Worm (Caenorhabditis elegans) whole organism, young adult: ENCODE measurements around the gene Y40B10A.9.
A peak's percentile ranks its signal among the peaks of the same experiment; 100 is the strongest.

ENCODE experiments used
- B0336.3 ChIP-seq: fragments of 200-800 bp; sonication (Bioruptor generic); IDR thresholded peaks from 2 replicates; pipeline ENCODE4 v1.3.6; 2022; ENCODE audit warnings: missing genetic modification characterization, missing compliant biosample characterization
- D2030.7 ChIP-seq: fragments of 200-800 bp; sonication (Bioruptor generic); IDR thresholded peaks from 2 replicates; pipeline ENCODE4 v1.3.6; 2022; ENCODE audit warnings: missing genetic modification reagents, missing genetic modification characterization, missing compliant biosample characterization
- F10E7.11 ChIP-seq: sonication (generic microtip); optimal IDR thresholded peaks from 2 replicates; lab custom pipeline; 2017; ENCODE audit warnings: mild to moderate bottlenecking, missing genetic modification characterization, moderate library complexity, missing compliant biosample characterization
- F33H1.4 ChIP-seq: fragments of 200-800 bp; sonication (Bioruptor generic); IDR thresholded peaks from 2 replicates; pipeline ENCODE4 v1.3.6; 2022; ENCODE audit warnings: missing genetic modification reagents, missing genetic modification characterization, missing compliant biosample characterization
- F49E8.2 ChIP-seq: sonication (generic microtip); optimal IDR thresholded peaks from 3 replicates; lab custom pipeline; 2017; ENCODE audit warnings: missing genetic modification characterization, mild to moderate bottlenecking, missing compliant biosample characterization, antibody characterized with exemption, moderate library complexity; ENCODE audit not compliant: insufficient read depth
- F52B5.7 ChIP-seq: sonication (generic microtip); optimal IDR thresholded peaks from 2 replicates; lab custom pipeline; 2016; ENCODE audit warnings: mild to moderate bottlenecking, missing genetic modification characterization, missing compliant biosample characterization
- F55B11.4 ChIP-seq: sonication (generic microtip); optimal IDR thresholded peaks from 2 replicates; lab custom pipeline; 2016; ENCODE audit warnings: missing compliant biosample characterization, missing genetic modification characterization, borderline replicate concordance; ENCODE audit not compliant: insufficient read depth
- Y56A3A.18 ChIP-seq: fragments of 200-800 bp; sonication (Bioruptor generic); IDR thresholded peaks from 2 replicates; pipeline ENCODE4 v1.3.6; 2022; ENCODE audit warnings: missing genetic modification reagents, missing genetic modification characterization, missing compliant biosample characterization
- Y67H2A.10 ChIP-seq: fragments of 200-800 bp; sonication (Bioruptor generic); conservative IDR thresholded peaks from 2 replicates; pipeline ENCODE4 v1.3.6; 2022; ENCODE audit warnings: missing genetic modification reagents, missing genetic modification characterization, missing compliant biosample characterization
- ZK185.1 ChIP-seq: sonication (generic microtip); optimal IDR thresholded peaks from 2 replicates; lab custom pipeline; 2016; ENCODE audit warnings: mild to moderate bottlenecking, missing genetic modification characterization, missing compliant biosample characterization; ENCODE audit not compliant: poor library complexity, severe bottlenecking
- ama-1 ChIP-seq, 3 experiments: fragments of 150-350 bp in 1 of 3; sonication (generic microtip) in 2 of 3; optimal IDR thresholded peaks; 2 replicates each; lab custom pipeline; 2014 to 2018; ENCODE audit warnings: missing biosample characterization in 2 of 3, missing genetic modification characterization in 2 of 3, missing genetic modification reagents in 2 of 3
- aptf-2 ChIP-seq: fragments of 200-800 bp; sonication (Bioruptor generic); conservative IDR thresholded peaks from 2 replicates; pipeline ENCODE4 v1.3.6; 2022; ENCODE audit warnings: missing genetic modification reagents, missing genetic modification characterization, missing compliant biosample characterization
- attf-6 ChIP-seq: fragments of 200-800 bp; sonication (Bioruptor generic); IDR thresholded peaks from 2 replicates; pipeline ENCODE4 v1.3.6; 2022; ENCODE audit warnings: missing genetic modification reagents, missing genetic modification characterization, missing compliant biosample characterization
- bed-2 ChIP-seq: fragments of 200-800 bp; sonication (Bioruptor generic); IDR thresholded peaks from 2 replicates; pipeline ENCODE4 v1.3.6; 2022; ENCODE audit warnings: missing genetic modification reagents, missing genetic modification characterization, missing compliant biosample characterization
- cebp-1 ChIP-seq, 2 experiments: fragments of 200-800 bp in 1 of 2; sonication (Bioruptor generic) in 1 of 2; sonication (generic microtip) in 1 of 2; IDR thresholded peaks in 1 of 2; optimal IDR thresholded peaks in 1 of 2; 2 replicates each; pipeline versions ENCODE4 v1.3.6 to Lab custom; 2017 to 2022; ENCODE audit warnings: missing compliant biosample characterization in 2 of 2, missing genetic modification characterization in 2 of 2, mild to moderate bottlenecking in 1 of 2, missing genetic modification reagents in 1 of 2, moderate library complexity in 1 of 2
- ceh-79 ChIP-seq: sonication (generic microtip); optimal IDR thresholded peaks from 2 replicates; lab custom pipeline; 2017; ENCODE audit warnings: mild to moderate bottlenecking, missing genetic modification characterization, missing compliant biosample characterization
- dox-1 ChIP-seq: fragments of 200-800 bp; sonication (Bioruptor generic); IDR thresholded peaks from 2 replicates; pipeline ENCODE4 v1.3.6; 2022; ENCODE audit warnings: missing genetic modification reagents, missing genetic modification characterization, missing compliant biosample characterization
- fkh-3 ChIP-seq: sonication (generic microtip); optimal IDR thresholded peaks from 2 replicates; lab custom pipeline; 2016; ENCODE audit warnings: mild to moderate bottlenecking, missing genetic modification characterization, missing compliant biosample characterization
- him-1 ChIP-seq: sonication (generic microtip); optimal IDR thresholded peaks from 2 replicates; lab custom pipeline; 2016; ENCODE audit warnings: missing genotype, missing genetic modification reagents, missing genetic modification characterization, missing compliant biosample characterization
- hmg-1.2 ChIP-seq: fragments of 200-800 bp; sonication (Bioruptor generic); IDR thresholded peaks from 2 replicates; pipeline ENCODE4 v1.3.6; 2022; ENCODE audit warnings: missing genetic modification reagents, missing genetic modification characterization, missing compliant biosample characterization
- lin-40 ChIP-seq: sonication (generic microtip); optimal IDR thresholded peaks from 2 replicates; lab custom pipeline; 2016; ENCODE audit warnings: missing genetic modification characterization, mild to moderate bottlenecking, missing compliant biosample characterization, missing genotype, missing genetic modification reagents
- madf-8 ChIP-seq: fragments of 200-800 bp; sonication (Bioruptor generic); conservative IDR thresholded peaks from 2 replicates; pipeline ENCODE4 v1.3.6; 2022; ENCODE audit warnings: missing genetic modification reagents, missing genetic modification characterization, missing compliant biosample characterization
- mes-4 ChIP-seq: sonication (generic microtip); optimal IDR thresholded peaks from 2 replicates; lab custom pipeline; 2016; ENCODE audit warnings: missing genotype, missing genetic modification characterization, missing compliant biosample characterization
- nfya-2 ChIP-seq: fragments of 200-800 bp; sonication (Bioruptor generic); IDR thresholded peaks from 2 replicates; pipeline ENCODE4 v1.3.6; 2022; ENCODE audit warnings: missing genetic modification reagents, missing genetic modification characterization, missing compliant biosample characterization
- nhr-179 ChIP-seq: sonication (generic microtip); optimal IDR thresholded peaks from 2 replicates; lab custom pipeline; 2016; ENCODE audit warnings: mild to moderate bottlenecking, missing genetic modification characterization, missing compliant biosample characterization
- nhr-80 ChIP-seq: sonication (generic microtip); optimal IDR thresholded peaks from 2 replicates; lab custom pipeline; 2016; ENCODE audit warnings: missing genetic modification characterization, missing compliant biosample characterization
- pbrm-1 ChIP-seq: fragments of 200-800 bp; sonication (Bioruptor generic); IDR thresholded peaks from 2 replicates; pipeline ENCODE4 v1.3.6; 2022; ENCODE audit warnings: missing genetic modification reagents, missing genetic modification characterization, missing compliant biosample characterization
- pha-4 ChIP-seq: fragments of 150-350 bp; sonication (generic microtip); optimal IDR thresholded peaks from 2 replicates; lab custom pipeline; 2014; ENCODE audit warnings: missing biosample characterization, missing genetic modification reagents, missing genetic modification characterization
- rec-8 ChIP-seq, 2 experiments: sonication (generic microtip); optimal IDR thresholded peaks; 2 replicates each; lab custom pipeline; 2016; ENCODE audit warnings: mild to moderate bottlenecking in 2 of 2, missing genetic modification characterization in 2 of 2, missing genetic modification reagents in 2 of 2, missing genotype in 2 of 2, missing biosample characterization in 1 of 2, missing compliant biosample characterization in 1 of 2, moderate library complexity in 1 of 2
- sea-2 ChIP-seq: fragments of 200-800 bp; sonication (Bioruptor generic); IDR thresholded peaks from 2 replicates; pipeline ENCODE4 v1.3.6; 2022; ENCODE audit warnings: missing genetic modification characterization, missing compliant biosample characterization
- snpc-1.1 ChIP-seq: sonication (generic microtip); optimal IDR thresholded peaks from 2 replicates; lab custom pipeline; 2017; ENCODE audit warnings: missing genetic modification characterization, mild to moderate bottlenecking, missing compliant biosample characterization, antibody characterized with exemption, moderate library complexity, missing genotype, missing genetic modification reagents; ENCODE audit not compliant: insufficient read depth
- snpc-3.4 ChIP-seq: sonication (generic microtip); optimal IDR thresholded peaks from 2 replicates; lab custom pipeline; 2017; ENCODE audit warnings: missing genetic modification characterization, mild to moderate bottlenecking, missing compliant biosample characterization, antibody characterized with exemption, moderate library complexity, missing genotype, missing genetic modification reagents
- tlf-1 ChIP-seq: fragments of 200-800 bp; sonication (Bioruptor generic); optimal IDR thresholded peaks from 2 replicates; lab custom pipeline; 2018; ENCODE audit warnings: mild to moderate bottlenecking, missing genetic modification characterization, missing compliant biosample characterization
- xnd-1 ChIP-seq: sonication (generic microtip); optimal IDR thresholded peaks from 2 replicates; lab custom pipeline; 2016; ENCODE audit warnings: missing genotype, missing genetic modification reagents, missing genetic modification characterization, missing compliant biosample characterization
- zfh-2 ChIP-seq: fragments of 200-800 bp; sonication (Bioruptor generic); conservative IDR thresholded peaks from 2 replicates; pipeline ENCODE4 v1.3.6; 2022; ENCODE audit warnings: missing genetic modification reagents, missing genetic modification characterization, missing compliant biosample characterization

The Y40B10A.9 gene

ce11 chrV:2067419-2067818 is 5.3 kb downstream of the Y40B10A.9 start (continued):
- TF ChIP-seq mes-4 (tag; lab: Kevin White, UChicago): no peak
- peak; percentile 88 for TF ChIP-seq D2030.7 (GFP tag; lab: Robert Waterston, UW)
- peak; percentile 6; the same call in 1 of the 2 replicates for TF ChIP-seq dox-1
- TF ChIP-seq pbrm-1 (GFP tag; lab: Robert Waterston, UW): peak; percentile 65
- TF ChIP-seq xnd-1 (tag; lab: Kevin White, UChicago): peak; percentile 52
- no peak for TF ChIP-seq ama-1 (optimal IDR thresholded peaks at IDR 0.05; lab: Kevin White, UChicago)
- TF ChIP-seq ama-1 (GFP tag; optimal IDR thresholded peaks at IDR 0.05; lab: Kevin White, UChicago): no peak
- peak; percentile 31 for TF ChIP-seq snpc-1.1 (tag; lab: Kevin White, UChicago)
- peak; percentile 33; the same call in 1 of the 2 replicates for TF ChIP-seq hmg-1.2
- no peak for TF ChIP-seq F10E7.11 (tag; lab: Kevin White, UChicago)
- TF ChIP-seq attf-6 (GFP tag; lab: Robert Waterston, UW): no peak
- TF ChIP-seq madf-8: peak; percentile 72
- TF ChIP-seq tlf-1 (GFP tag; lab: Kevin White, UChicago): peak; percentile 33
- TF ChIP-seq Y67H2A.10 (GFP tag; lab: Robert Waterston, UW): 0 out of 2 replicates have a peak, but pooled peaks have one; percentile 30
- no peak for TF ChIP-seq F55B11.4 (tag; lab: Kevin White, UChicago)
- TF ChIP-seq snpc-3.4 (tag; lab: Kevin White, UChicago): peak; percentile 68

DNA sequence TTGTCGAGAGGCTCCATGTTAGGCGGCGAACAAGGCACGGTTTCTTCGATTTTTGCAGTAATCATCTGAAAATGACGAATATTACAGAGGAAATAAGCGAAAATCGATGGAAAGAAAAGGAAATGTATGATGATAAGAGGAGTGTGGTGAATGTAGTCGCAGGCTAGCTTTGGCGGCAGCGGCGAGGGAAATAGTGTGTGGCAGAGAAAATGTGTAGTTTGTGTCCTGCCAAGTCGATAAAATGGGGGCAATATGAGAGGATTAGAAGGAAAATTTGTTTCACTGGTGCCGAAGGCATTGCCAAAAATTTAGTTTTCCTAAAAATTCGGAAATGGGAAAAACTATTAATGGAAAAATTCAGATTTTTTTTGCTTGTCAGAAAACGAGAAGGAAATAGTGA is 5.9 kb downstream of the Y40B10A.9 start, which contains the start of gene nhr-86:
Gene nhr-86 (minus strand): TSS at position 71 of the 400 bp plus-strand sequence.
- TF ChIP-seq F33H1.4 (GFP tag; lab: Robert Waterston, UW) (no peak), lin-40 (no peak), zfh-2 (GFP tag; lab: Robert Waterston, UW) (no peak), aptf-2 (GFP tag; lab: Robert Waterston, UW) (no peak), rec-8 (tag; optimal IDR thresholded peaks at IDR 0.05; lab: Kevin White, UChicago) (no peak), nhr-80 (tag; lab: Kevin White, UChicago) (peak; percentile 19), ceh-79 (tag; lab: Kevin White, UChicago) (no peak), fkh-3 (tag; lab: Kevin White, UChicago) (no peak), nhr-179 (no peak), F52B5.7 (tag; lab: Kevin White, UChicago) (no peak), madf-8 (no peak), bed-2 (GFP tag; lab: Robert Waterston, UW) (no peak), cebp-1 (GFP tag; IDR thresholded peaks at IDR 0.05; lab: Robert Waterston, UW) (no peak), cebp-1 (tag; optimal IDR thresholded peaks at IDR 0.05; lab: Kevin White, UChicago) (peak; percentile 15), nfya-2 (GFP tag; lab: Robert Waterston, UW) (no peak), Y56A3A.18 (GFP tag; lab: Robert Waterston, UW) (no peak), Y67H2A.10 (GFP tag; lab: Robert Waterston, UW) (no peak), him-1 (tag; lab: Kevin White, UChicago) (no peak), pha-4 (tag; lab: Kevin White, UChicago) (no peak), F49E8.2 (tag; lab: Kevin White, UChicago) (no peak), B0336.3 (no peak), ZK185.1 (no peak), hmg-1.2 (peak; percentile 45; the same call in 1 of the 2 replicates), sea-2 (GFP tag; lab: Robert Waterston, UW) (no peak)
